Worm (Caenorhabditis elegans): ENCODE results near the gene cla-1.

DNA sequence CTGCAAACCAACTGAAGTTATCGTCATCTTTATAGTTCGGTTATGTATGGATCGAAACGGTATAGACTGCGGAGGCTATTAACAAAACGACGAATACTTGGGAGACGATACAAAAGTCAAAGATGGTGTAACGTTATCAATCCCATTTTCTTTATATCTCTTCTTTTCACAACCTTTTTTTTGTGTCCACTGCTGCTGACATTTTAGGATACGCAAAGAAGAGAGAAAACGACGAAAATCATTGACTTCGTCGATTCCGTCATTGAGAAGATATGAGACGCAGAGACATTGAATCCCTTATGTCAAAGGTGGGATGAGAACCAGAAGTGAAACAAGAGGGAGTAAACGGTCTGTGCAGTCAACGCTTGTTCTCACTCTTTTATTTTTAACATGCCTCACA lies 62.4 kb downstream of the cla-1 start, which contains the start of gene cima-1:
- TF ChIP-seq alr-1 (tag; optimal IDR thresholded peaks at IDR 0.05) (no peak), gmeb-1 (tag; optimal IDR thresholded peaks at IDR 0.05) (no peak), peb-1 (tag; optimal IDR thresholded peaks at IDR 0.05) (no peak), ztf-4 (tag; optimal IDR thresholded peaks at IDR 0.05) (no peak), F13H6.1 (tag; optimal IDR thresholded peaks at IDR 0.05) (no peak), snpc-4 (tag; optimal IDR thresholded peaks at IDR 0.05) (no peak), nhr-77 (tag; optimal IDR thresholded peaks at IDR 0.05) (no peak), zag-1 (tag; optimal IDR thresholded peaks at IDR 0.05) (no peak), elt-3 (tag; optimal IDR thresholded peaks at IDR 0.05) (no peak), unc-39 (tag; optimal IDR thresholded peaks at IDR 0.05) (no peak), unc-55 (GFP tag; optimal IDR thresholded peaks at IDR 0.05) (no peak)
